Worm (Caenorhabditis elegans): Measurements from ENCODE around the gene nlp-55.

nlp-55 gene

ce11 chrII:8278415-8278814 is 16.8 kb downstream of the nlp-55 start, which contains the start of the genes mrpl-10 and clec-142:
mrpl-10 (minus strand) TSS chrII:8278515.
clec-142 (plus strand) TSS chrII:8278678.
- TF ChIP-seq unc-62 (GFP tag; optimal IDR thresholded peaks at IDR 0.05) = no peak

DNA sequence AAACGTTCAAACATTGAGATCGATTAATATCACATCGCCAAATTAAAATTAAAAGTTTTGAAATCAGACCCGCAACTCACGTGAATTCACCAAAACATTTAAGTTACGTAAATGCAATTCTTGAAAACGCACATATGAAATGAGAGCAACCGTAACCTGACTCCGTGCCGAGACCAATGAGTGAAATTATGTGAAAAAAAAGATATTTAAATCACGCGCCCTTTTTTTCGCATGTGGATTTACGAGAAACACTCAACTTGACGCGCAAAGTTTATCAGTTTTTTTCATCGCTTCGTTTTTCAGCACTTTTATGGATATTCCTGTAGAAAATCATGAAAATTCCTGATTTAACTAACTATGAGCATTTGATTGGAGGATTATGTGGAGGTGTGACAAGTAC is 19.1 kb downstream of the nlp-55 start, which contains the start of the genes gei-14 and slc-25A32:
Gene gei-14, minus strand, starts transcription at position 175 of the 400 bp plus-strand sequence.
Gene slc-25A32, plus strand, starts transcription at position 242 of the 400 bp plus-strand sequence.
- no peak for TF ChIP-seq unc-62 (GFP tag; optimal IDR thresholded peaks at IDR 0.05)

DNA sequence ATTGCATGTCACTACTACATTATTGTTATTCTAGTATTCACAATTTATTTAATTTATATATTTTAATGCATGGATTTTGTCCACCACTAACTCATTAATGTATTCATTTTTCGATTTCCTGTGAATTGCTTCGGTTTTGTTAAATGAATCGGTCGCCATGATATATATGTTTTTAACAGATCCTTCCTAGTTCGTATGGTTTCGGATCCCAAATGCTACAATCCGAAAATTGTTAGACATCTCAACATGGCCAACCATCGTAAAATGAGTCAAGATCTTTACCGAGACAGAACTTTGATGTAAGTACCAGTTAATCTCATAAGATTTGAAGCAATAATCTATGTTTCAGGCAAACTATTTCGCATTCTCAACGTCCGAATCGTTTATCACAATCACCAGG is 22.1 kb downstream of the nlp-55 start:
- TF ChIP-seq unc-62 (GFP tag; optimal IDR thresholded peaks at IDR 0.05) = no peak

- TF ChIP-seq unc-62 (GFP tag; optimal IDR thresholded peaks at IDR 0.05) = no peak
Observed at ce11 chrII:8269855-8270647, 25.1 kb downstream of the nlp-55 start, which contains the start of gene tdc-1. tdc-1 (plus strand) TSS chrII:8270597.

DNA sequence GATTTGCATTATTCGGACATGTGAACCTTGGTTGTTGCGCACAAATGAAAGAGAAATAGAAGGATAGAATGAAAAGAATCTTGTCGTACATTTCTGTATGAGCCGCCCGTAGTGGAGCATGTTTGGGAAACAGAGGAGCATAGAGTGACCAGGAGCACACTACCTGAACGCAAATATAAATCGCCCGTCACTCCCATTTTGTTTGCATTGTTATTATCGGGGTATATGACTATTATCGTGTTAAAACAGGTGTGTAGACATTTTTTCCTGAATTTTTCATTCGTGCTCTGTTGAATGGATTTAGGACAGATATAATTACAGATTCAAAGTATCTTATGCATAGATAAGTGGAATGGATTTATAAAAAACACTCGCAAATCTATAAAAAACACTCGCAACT is 25.8 kb downstream of the nlp-55 start, which contains the start of gene K01C8.2:
Gene K01C8.2, minus strand, starts transcription at position 101 of the 400 bp plus-strand sequence.
- TF ChIP-seq unc-62 (GFP tag; optimal IDR thresholded peaks at IDR 0.05) = no peak

DNA sequence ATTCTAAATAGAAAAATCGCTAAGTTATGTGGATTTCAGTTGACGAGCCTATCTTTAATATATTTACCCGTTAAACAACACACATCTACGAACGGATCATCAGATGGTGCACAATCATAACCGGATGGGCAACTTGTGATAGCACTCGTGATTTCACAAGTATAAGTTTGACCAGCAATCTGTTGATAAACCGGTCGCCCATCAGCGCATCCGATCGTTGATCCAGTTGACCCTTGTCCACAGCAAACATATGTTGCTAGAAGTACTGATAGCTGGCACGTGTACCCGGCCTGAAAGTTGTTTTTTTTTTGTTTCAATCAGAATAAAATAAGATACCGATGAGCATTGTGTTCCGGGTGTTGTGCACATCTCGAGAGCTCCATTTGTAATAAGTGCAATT is 27.5 kb downstream of the nlp-55 start:
- TF ChIP-seq unc-62 (GFP tag; optimal IDR thresholded peaks at IDR 0.05) = no peak

- TF ChIP-seq unc-62 (GFP tag; optimal IDR thresholded peaks at IDR 0.05) = no peak
Observed at ce11 chrII:8266559-8266958, 28.6 kb downstream of the nlp-55 start.

DNA sequence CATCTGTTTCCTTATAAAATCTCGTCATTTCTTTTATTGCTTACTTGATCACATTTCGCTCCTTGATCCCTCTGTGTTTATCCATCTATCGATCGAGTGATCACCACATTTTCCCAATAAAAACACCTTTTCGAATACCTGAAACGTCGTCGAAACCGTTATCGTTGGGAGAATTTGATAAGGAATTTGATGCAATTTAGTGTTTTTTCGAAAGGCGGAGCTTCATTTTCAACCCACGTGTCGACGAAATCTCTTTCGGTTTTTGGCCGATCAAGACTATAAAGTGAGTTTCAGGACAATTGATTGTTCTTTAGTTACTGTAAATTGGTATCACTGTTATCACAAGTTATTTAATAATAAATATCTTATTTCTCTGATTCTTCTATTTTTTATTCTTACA is 30.6 kb downstream of the nlp-55 start, which contains the start of gene srdh-1:
Gene srdh-1, plus strand, starts transcription at position 43 of the 400 bp plus-strand sequence.
- TF ChIP-seq unc-62 (GFP tag; optimal IDR thresholded peaks at IDR 0.05) = no peak

DNA sequence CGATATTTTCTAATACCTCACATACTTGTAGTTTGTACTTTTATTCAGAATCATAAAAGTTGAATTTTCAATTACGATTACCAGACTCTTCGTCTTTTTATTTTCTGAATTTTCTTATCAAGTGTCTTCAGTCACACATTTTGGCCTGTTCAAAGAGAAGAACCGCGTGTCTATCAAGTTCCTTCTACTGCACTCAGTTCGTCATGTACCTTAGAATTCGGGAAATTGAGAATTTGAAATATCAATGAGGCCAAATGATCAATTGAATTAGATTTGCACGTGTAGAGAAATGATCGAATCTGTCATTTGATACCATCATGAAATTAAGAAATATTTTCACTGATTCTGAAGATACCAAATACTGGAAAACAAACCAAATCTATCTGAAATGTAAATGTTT is 31.6 kb downstream of the nlp-55 start:
- TF ChIP-seq unc-62 (GFP tag; optimal IDR thresholded peaks at IDR 0.05) = no peak

- no peak for TF ChIP-seq unc-62 (GFP tag; optimal IDR thresholded peaks at IDR 0.05)
Observed at ce11 chrII:8259674-8260073, 35.5 kb downstream of the nlp-55 start.

- TF ChIP-seq unc-62 (GFP tag; optimal IDR thresholded peaks at IDR 0.05) = no peak
Observed at ce11 chrII:8259038-8259437, 36.2 kb downstream of the nlp-55 start, which contains the start of gene F35C11.6. F35C11.6 (minus strand) TSS chrII:8259138.

DNA sequence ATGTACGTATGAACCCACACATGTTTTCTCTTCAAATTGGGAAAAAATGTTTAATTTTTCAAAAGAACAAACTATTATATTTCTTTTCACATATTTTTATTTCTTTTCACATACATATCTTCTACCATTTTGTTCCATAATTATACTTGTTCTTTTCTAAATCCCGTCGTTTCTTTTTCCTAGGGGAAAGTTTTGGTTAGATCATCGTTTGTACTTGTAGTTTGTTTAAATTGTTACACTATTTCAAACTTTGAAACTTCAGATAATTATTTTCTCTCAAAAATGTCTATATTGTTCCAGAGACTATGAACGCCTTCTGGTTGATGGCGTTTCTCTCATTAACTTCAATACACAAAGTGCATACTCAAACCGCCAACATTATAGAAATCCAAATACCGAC is 39.2 kb downstream of the nlp-55 start, which contains the start of gene F35C11.7:
Gene F35C11.7, plus strand, starts transcription at position 301 of the 400 bp plus-strand sequence.
- no peak for TF ChIP-seq unc-62 (GFP tag; optimal IDR thresholded peaks at IDR 0.05)

ce11 chrII:8253160-8253793 is 41.9 kb downstream of the nlp-55 start, which contains the start of gene F35C11.5:
F35C11.5 (plus strand) TSS chrII:8253743.
- no peak for TF ChIP-seq unc-62 (GFP tag; optimal IDR thresholded peaks at IDR 0.05)

ce11 chrII:8249710-8250109 is 45.5 kb downstream of the nlp-55 start:
- TF ChIP-seq unc-62 (GFP tag; optimal IDR thresholded peaks at IDR 0.05) = no peak

DNA sequence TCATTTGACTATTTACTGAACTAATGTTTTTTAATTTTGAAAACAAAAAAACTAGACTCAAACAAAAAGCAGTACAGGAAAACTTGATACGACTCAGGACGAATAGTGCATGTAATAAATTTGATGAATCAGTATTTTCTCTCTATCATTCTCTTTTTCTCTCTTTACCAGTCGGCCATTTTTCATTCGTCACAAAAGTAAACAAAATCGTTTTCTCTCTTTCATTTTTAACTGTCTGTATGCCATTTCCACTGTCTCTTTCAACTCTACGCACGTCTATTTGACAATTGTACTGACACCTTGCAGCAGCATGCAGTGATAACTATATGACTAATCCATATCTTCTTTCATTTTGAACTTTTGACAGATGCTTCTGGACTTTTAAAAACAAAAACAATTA is 46.5 kb downstream of the nlp-55 start, which contains the start of the genes F35C11.2 and F35C11.4:
Gene F35C11.2, minus strand, starts transcription at position 90 of the 400 bp plus-strand sequence.
Gene F35C11.4, plus strand, starts transcription at position 260 of the 400 bp plus-strand sequence.
- TF ChIP-seq unc-62 (GFP tag; optimal IDR thresholded peaks at IDR 0.05) = no peak

- TF ChIP-seq unc-62 (GFP tag; optimal IDR thresholded peaks at IDR 0.05) = no peak
Observed at ce11 chrII:8246476-8246875, 48.7 kb downstream of the nlp-55 start, which contains the start of gene F35C11.3. F35C11.3 (plus strand) TSS chrII:8246776.
